Worm (Caenorhabditis elegans) whole organism, mixed stage, embryonic: ENCODE measurements around the gene M110.10.
A peak's percentile ranks its signal among the peaks of the same experiment; 100 is the strongest.

Experiments used
- M03D4.4 ChIP-seq: sonication (generic microtip); optimal IDR thresholded peaks from 2 replicates; lab custom pipeline; 2017; ENCODE audit warnings: mild to moderate bottlenecking, missing genetic modification characterization, missing compliant biosample characterization
- blmp-1 ChIP-seq: fragments of 150-350 bp; optimal IDR thresholded peaks from 2 replicates; lab custom pipeline; 2014; ENCODE audit warnings: missing biosample characterization, missing genetic modification characterization
- ceh-39 ChIP-seq: fragments of 150-350 bp; optimal IDR thresholded peaks from 2 replicates; lab custom pipeline; 2014; ENCODE audit warnings: missing biosample characterization, missing genetic modification characterization
- ceh-43 ChIP-seq: fragments of 200-800 bp; sonication (Bioruptor generic); optimal IDR thresholded peaks from 2 replicates; lab custom pipeline; 2018; ENCODE audit warnings: mild to moderate bottlenecking, missing genetic modification characterization, moderate library complexity, missing compliant biosample characterization
- ceh-83 ChIP-seq: fragments of 200-800 bp; sonication (Bioruptor generic); optimal IDR thresholded peaks from 2 replicates; lab custom pipeline; 2018; ENCODE audit warnings: mild to moderate bottlenecking, missing genetic modification characterization, missing compliant biosample characterization
- elt-1 ChIP-seq: sonication (generic microtip); optimal IDR thresholded peaks from 2 replicates; lab custom pipeline; 2017; ENCODE audit warnings: missing genetic modification characterization, mild to moderate bottlenecking, missing compliant biosample characterization, antibody characterized with exemption, moderate library complexity, borderline replicate concordance; ENCODE audit not compliant: insufficient read depth
- elt-3 ChIP-seq: fragments of 150-350 bp; optimal IDR thresholded peaks from 2 replicates; lab custom pipeline; 2014; ENCODE audit warnings: missing biosample characterization, missing genetic modification characterization
- flh-1 ChIP-seq: fragments of 200-800 bp; sonication (Bioruptor generic); optimal IDR thresholded peaks from 2 replicates; lab custom pipeline; 2018; ENCODE audit warnings: mild to moderate bottlenecking, missing genetic modification characterization, moderate library complexity, missing compliant biosample characterization
- ham-2 ChIP-seq: fragments of 200-800 bp; sonication (Bioruptor generic); optimal IDR thresholded peaks from 2 replicates; lab custom pipeline; 2018; ENCODE audit warnings: mild to moderate bottlenecking, missing genetic modification characterization, missing compliant biosample characterization
- hlh-1 ChIP-seq: fragments of 150-350 bp; optimal IDR thresholded peaks from 2 replicates; lab custom pipeline; 2014; ENCODE audit warnings: missing biosample characterization, missing genetic modification reagents, missing genetic modification characterization
- lin-13 ChIP-seq: fragments of 150-350 bp; optimal IDR thresholded peaks from 2 replicates; lab custom pipeline; 2014; ENCODE audit warnings: missing biosample characterization, missing genetic modification characterization
- lin-32 ChIP-seq: fragments of 200-800 bp; sonication (Bioruptor generic); optimal IDR thresholded peaks from 2 replicates; lab custom pipeline; 2018; ENCODE audit warnings: mild to moderate bottlenecking, missing genetic modification characterization, missing compliant biosample characterization
- lsy-2 ChIP-seq: fragments of 150-350 bp; optimal IDR thresholded peaks from 2 replicates; lab custom pipeline; 2014; ENCODE audit warnings: missing biosample characterization, missing genetic modification characterization
- mab-5 ChIP-seq: fragments of 150-350 bp; optimal IDR thresholded peaks from 2 replicates; lab custom pipeline; 2014; ENCODE audit warnings: missing biosample characterization, missing genetic modification characterization
- mep-1 ChIP-seq: fragments of 150-350 bp; optimal IDR thresholded peaks from 2 replicates; lab custom pipeline; 2017; ENCODE audit warnings: missing biosample characterization, missing genetic modification reagents, missing genetic modification characterization, inconsistent platforms
- mls-2 ChIP-seq: sonication (generic microtip); optimal IDR thresholded peaks from 2 replicates; lab custom pipeline; 2016; ENCODE audit warnings: mild to moderate bottlenecking, missing genetic modification characterization, moderate library complexity, missing compliant biosample characterization
- nhr-12 ChIP-seq: fragments of 150-350 bp; optimal IDR thresholded peaks from 2 replicates; lab custom pipeline; 2014; ENCODE audit warnings: missing biosample characterization, missing genetic modification characterization
- nhr-2 ChIP-seq: fragments of 150-350 bp; optimal IDR thresholded peaks from 2 replicates; lab custom pipeline; 2014; ENCODE audit warnings: missing biosample characterization, missing genetic modification characterization
- nhr-237 ChIP-seq: fragments of 150-350 bp; optimal IDR thresholded peaks from 2 replicates; lab custom pipeline; 2014; ENCODE audit warnings: missing biosample characterization, missing genetic modification characterization
- nhr-28 ChIP-seq: fragments of 150-350 bp; optimal IDR thresholded peaks from 2 replicates; lab custom pipeline; 2014; ENCODE audit warnings: missing biosample characterization, missing genetic modification characterization
- pha-4 ChIP-seq: fragments of 150-350 bp; optimal IDR thresholded peaks from 2 replicates; lab custom pipeline; 2018; ENCODE audit warnings: missing biosample characterization, missing genetic modification reagents, missing genetic modification characterization
- sem-2 ChIP-seq: fragments of 200-800 bp; sonication (Bioruptor generic); optimal IDR thresholded peaks from 2 replicates; lab custom pipeline; 2018; ENCODE audit warnings: mild to moderate bottlenecking, missing genetic modification characterization, missing compliant biosample characterization
- snpc-4 ChIP-seq: fragments of 150-350 bp; optimal IDR thresholded peaks from 2 replicates; lab custom pipeline; 2014; ENCODE audit warnings: missing biosample characterization, missing genetic modification characterization
- sptf-1 ChIP-seq: sonication (generic microtip); optimal IDR thresholded peaks from 2 replicates; lab custom pipeline; 2017; ENCODE audit warnings: mild to moderate bottlenecking, missing genetic modification characterization, moderate library complexity, missing compliant biosample characterization
- tbx-8 ChIP-seq: fragments of 200-800 bp; sonication (Bioruptor generic); optimal IDR thresholded peaks from 2 replicates; lab custom pipeline; 2018; ENCODE audit warnings: mild to moderate bottlenecking, missing genetic modification characterization, moderate library complexity, missing compliant biosample characterization
- unc-120 ChIP-seq: sonication (generic microtip); optimal IDR thresholded peaks from 2 replicates; lab custom pipeline; 2017; ENCODE audit warnings: missing genetic modification characterization, missing compliant biosample characterization; ENCODE audit not compliant: poor library complexity, severe bottlenecking
- unc-39 ChIP-seq: fragments of 150-350 bp; optimal IDR thresholded peaks from 2 replicates; lab custom pipeline; 2014; ENCODE audit warnings: missing biosample characterization, missing genetic modification characterization
- unc-62 ChIP-seq: fragments of 150-350 bp; optimal IDR thresholded peaks from 2 replicates; lab custom pipeline; 2014; ENCODE audit warnings: missing biosample characterization, missing genetic modification reagents, missing genetic modification characterization
- zip-8 ChIP-seq: fragments of 150-350 bp; optimal IDR thresholded peaks from 2 replicates; lab custom pipeline; 2014; ENCODE audit warnings: missing biosample characterization, missing genetic modification characterization

The M110.10 gene

ce11 chrII:8226475-8226874 is 12.2 kb upstream of the M110.10 start:
- no peak for TF ChIP-seq lin-32 (GFP tag; lab: Kevin White, UChicago)
- no peak for TF ChIP-seq hlh-1 (tag; lab: Kevin White, UChicago)
- no peak for TF ChIP-seq lin-13 (tag; lab: Kevin White, UChicago)
- TF ChIP-seq nhr-237 (tag; lab: Kevin White, UChicago), result no peak

- no peak for TF ChIP-seq ceh-43 (GFP tag; lab: Kevin White, UChicago)
- no peak for TF ChIP-seq flh-1 (GFP tag; lab: Kevin White, UChicago)
- no peak for TF ChIP-seq lsy-2
- TF ChIP-seq unc-39, result no peak
- TF ChIP-seq ham-2, result no peak
- TF ChIP-seq lin-13 (tag; lab: Kevin White, UChicago), result no peak
- no peak for TF ChIP-seq tbx-8 (GFP tag; lab: Kevin White, UChicago)
- TF ChIP-seq mab-5 (tag; lab: Kevin White, UChicago), result no peak
- no peak for TF ChIP-seq nhr-2 (tag; lab: Kevin White, UChicago)
These were observed 11.6 kb upstream of the M110.10 start for ce11 chrII:8225914-8226313.

DNA sequence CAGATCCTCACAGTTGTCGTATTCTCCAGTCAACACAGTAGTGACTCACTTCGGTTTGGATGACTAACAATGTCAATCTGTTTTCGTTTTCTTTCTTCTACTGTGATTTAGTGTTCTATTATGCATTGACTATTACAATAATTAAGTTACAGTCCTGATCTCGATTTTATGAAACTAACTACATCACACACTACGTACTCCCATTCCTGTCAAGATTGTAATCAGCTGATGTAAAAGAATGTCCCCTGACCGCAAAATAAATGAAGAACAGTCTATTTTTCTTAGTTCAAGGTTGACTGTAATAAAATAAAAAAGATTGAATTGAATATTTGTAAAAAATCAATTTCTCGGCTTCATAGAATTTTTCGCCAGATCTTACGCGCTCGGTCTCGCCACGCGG is 11.1 kb upstream of the M110.10 start:
- TF ChIP-seq ceh-83, result no peak
- no peak for TF ChIP-seq nhr-28 (tag; lab: Kevin White, UChicago)
- TF ChIP-seq sem-2 (GFP tag; lab: Kevin White, UChicago), result no peak

DNA sequence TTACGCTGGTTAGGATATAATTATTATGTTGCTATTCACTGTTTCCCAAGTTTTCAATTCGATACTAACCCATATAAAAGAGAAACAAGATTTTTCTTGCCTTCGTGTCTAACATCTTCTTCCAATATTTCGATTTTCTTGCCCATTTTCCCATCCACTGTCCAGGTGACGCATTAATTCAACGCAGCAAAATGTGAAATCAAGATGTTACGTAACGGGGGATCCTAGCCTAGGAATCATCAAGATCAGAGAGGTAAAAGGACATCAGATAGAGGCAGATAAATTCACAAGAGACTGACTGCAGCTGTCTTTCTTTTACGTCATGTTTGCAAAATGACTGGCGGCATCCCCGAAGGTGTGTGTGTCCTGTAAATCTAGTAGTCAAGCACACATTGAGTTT is 10.4 kb upstream of the M110.10 start:
- no peak for TF ChIP-seq unc-39
- TF ChIP-seq M03D4.4 (tag; lab: Kevin White, UChicago), result no peak
- peak; percentile 36 for TF ChIP-seq elt-1 (tag; lab: Kevin White, UChicago)
- TF ChIP-seq lin-13 (tag; lab: Kevin White, UChicago), result no peak
- peak; percentile 60 for TF ChIP-seq zip-8

- TF ChIP-seq nhr-12 (no peak), ham-2 (no peak), unc-62 (GFP tag; lab: Kevin White, UChicago) (no peak), blmp-1 (no peak), nhr-28 (tag; lab: Kevin White, UChicago) (no peak), ceh-39 (tag; lab: Kevin White, UChicago) (no peak), snpc-4 (tag; lab: Kevin White, UChicago) (no peak), mls-2 (tag; lab: Kevin White, UChicago) (no peak), sptf-1 (tag; lab: Kevin White, UChicago) (no peak)
These were observed 9.7 kb upstream of the M110.10 start for ce11 chrII:8223945-8224344.

DNA sequence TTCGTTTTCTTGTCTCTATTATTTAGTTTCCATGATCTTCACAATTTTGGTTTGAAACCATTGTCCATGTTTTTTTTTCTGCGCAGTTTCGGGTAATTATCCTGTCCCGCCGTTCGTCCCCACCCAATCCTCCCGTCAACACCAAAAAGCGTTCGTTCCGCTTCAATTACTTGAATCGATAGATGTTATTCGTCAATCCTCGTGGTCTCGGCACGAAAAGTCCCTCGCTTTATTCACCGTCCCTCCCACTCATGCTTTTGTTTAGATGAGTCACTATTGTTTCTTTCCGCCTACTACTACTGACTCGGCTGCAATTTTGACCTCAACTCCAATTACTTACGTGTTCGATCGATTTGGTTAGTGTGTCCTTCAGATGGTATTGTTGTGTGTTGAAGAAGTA is 9.2 kb upstream of the M110.10 start:
- TF ChIP-seq elt-3 (tag; lab: Kevin White, UChicago) (no peak), mls-2 (tag; lab: Kevin White, UChicago) (peak; percentile 19), snpc-4 (tag; lab: Kevin White, UChicago) (no peak), lin-13 (tag; lab: Kevin White, UChicago) (no peak), ceh-43 (GFP tag; lab: Kevin White, UChicago) (peak; percentile 60), pha-4 (tag; lab: Kevin White, UChicago) (no peak), unc-120 (tag; lab: Kevin White, UChicago) (no peak), ham-2 (peak; percentile 28), mep-1 (tag; lab: Kevin White, UChicago) (no peak)
- TF ChIP-seq, all 35 proteins: peak for 3
